Fruit fly (Drosophila melanogaster) whole organism, embryonic: ENCODE results near the gene Ist1.

Source experiments
- ATbp ChIP-seq: fragments of 200-800 bp; sonication (Bioruptor generic); optimal IDR thresholded peaks from 2 replicates; lab custom pipeline; 2017; ENCODE audit warnings: missing biosample characterization, mild to moderate bottlenecking, missing genetic modification characterization, missing genetic modification reagents
- Abd-B ChIP-seq: fragments of 200-800 bp; sonication (Bioruptor generic); optimal IDR thresholded peaks from 2 replicates; lab custom pipeline; 2018; ENCODE audit warnings: missing biosample characterization, mild to moderate bottlenecking, missing genetic modification characterization, moderate library complexity
- Ada2b ChIP-seq: fragments of 200-800 bp; sonication (Bioruptor generic); IDR thresholded peaks from 2 replicates; pipeline ENCODE4 v1.3.6; 2022; ENCODE audit warnings: missing biosample characterization, missing genetic modification characterization
- Awh ChIP-seq: fragments of 200-800 bp; sonication (Bioruptor generic); IDR thresholded peaks from 2 replicates; pipeline ENCODE4, ENCODE4 v1.3.6; 2022; ENCODE audit warnings: missing biosample characterization, missing genetic modification characterization
- B-H1 ChIP-seq: fragments of 200-800 bp; sonication (Bioruptor generic); IDR thresholded peaks from 3 replicates; pipeline ENCODE4 v1.3.6; 2022; ENCODE audit warnings: missing biosample characterization, missing genetic modification characterization
- Bteb2 ChIP-seq: fragments of 200-800 bp; sonication (Bioruptor generic); optimal IDR thresholded peaks from 2 replicates; lab custom pipeline; 2016; ENCODE audit warnings: missing biosample characterization, missing genetic modification characterization
- CG10366 ChIP-seq: fragments of 200-800 bp; sonication (Bioruptor generic); IDR thresholded peaks from 2 replicates; pipeline ENCODE4 v1.3.6; 2022; ENCODE audit warnings: missing biosample characterization, missing genetic modification characterization
- CG11695 ChIP-seq: fragments of 200-800 bp; sonication (Bioruptor generic); IDR thresholded peaks from 3 replicates; pipeline ENCODE4 v1.3.6; 2022; ENCODE audit warnings: missing biosample characterization, missing genetic modification characterization
- CG12744 ChIP-seq: fragments of 200-800 bp; sonication (Bioruptor generic); optimal IDR thresholded peaks from 2 replicates; lab custom pipeline; 2016; ENCODE audit warnings: missing biosample characterization, missing genetic modification characterization
- CG17912 ChIP-seq: fragments of 200-800 bp; sonication (Bioruptor generic); optimal IDR thresholded peaks from 2 replicates; lab custom pipeline; 2018; ENCODE audit warnings: missing biosample characterization, mild to moderate bottlenecking, missing genetic modification characterization
- CG2875 ChIP-seq: fragments of 200-800 bp; sonication (Bioruptor generic); optimal IDR thresholded peaks from 2 replicates; lab custom pipeline; 2017; ENCODE audit warnings: missing biosample characterization, mild to moderate bottlenecking, missing genetic modification characterization, missing genetic modification reagents
- CG2889 ChIP-seq: fragments of 200-800 bp; sonication (Bioruptor generic); IDR thresholded peaks from 3 replicates; pipeline ENCODE4 v1.3.6; 2022; ENCODE audit warnings: missing biosample characterization, missing genetic modification characterization
- CG30403 ChIP-seq: fragments of 200-800 bp; sonication (Bioruptor generic); optimal IDR thresholded peaks from 3 replicates; lab custom pipeline; 2016; ENCODE audit warnings: missing biosample characterization, missing genetic modification characterization
- CG32532 ChIP-seq: fragments of 200-800 bp; sonication (Bioruptor generic); IDR thresholded peaks from 2 replicates; pipeline ENCODE4 v1.3.6; 2022; ENCODE audit warnings: missing biosample characterization, missing genetic modification characterization
- CG5180 ChIP-seq: fragments of 200-800 bp; sonication (Bioruptor generic); optimal IDR thresholded peaks from 3 replicates; lab custom pipeline; 2017; ENCODE audit warnings: missing biosample characterization, missing genetic modification characterization, mild to moderate bottlenecking, moderate library complexity, missing genetic modification reagents
- CG6689 ChIP-seq: fragments of 200-800 bp; sonication (Bioruptor generic); IDR thresholded peaks from 2 replicates; pipeline ENCODE4 v1.3.6; 2022; ENCODE audit warnings: missing biosample characterization, missing genetic modification characterization
- CG7357 ChIP-seq: fragments of 200-800 bp; sonication (Bioruptor generic); IDR thresholded peaks from 3 replicates; pipeline ENCODE4 v1.3.6; 2022; ENCODE audit warnings: missing biosample characterization, missing genetic modification characterization
- CG7839 ChIP-seq: fragments of 200-800 bp; sonication (Bioruptor generic); optimal IDR thresholded peaks from 3 replicates; lab custom pipeline; 2018; ENCODE audit warnings: missing biosample characterization, mild to moderate bottlenecking, missing genetic modification characterization, moderate library complexity
- CG7987 ChIP-seq: fragments of 200-800 bp; sonication (Bioruptor generic); optimal IDR thresholded peaks from 2 replicates; lab custom pipeline; 2018; ENCODE audit warnings: missing biosample characterization, mild to moderate bottlenecking, missing genetic modification characterization, moderate library complexity
- CoRest ChIP-seq: fragments of 200-800 bp; sonication (Bioruptor generic); optimal IDR thresholded peaks from 3 replicates; lab custom pipeline; 2018; ENCODE audit warnings: missing biosample characterization, mild to moderate bottlenecking, missing genetic modification characterization, moderate library complexity
- Dek ChIP-seq: fragments of 200-800 bp; sonication (Bioruptor generic); optimal IDR thresholded peaks from 3 replicates; lab custom pipeline; 2019; ENCODE audit warnings: missing biosample characterization, mild to moderate bottlenecking, missing genetic modification characterization, moderate library complexity
- Dfd ChIP-seq, 2 experiments: fragments of >200 bp; optimal IDR thresholded peaks; 2 replicates each; lab custom pipeline; 2017; ENCODE audit warnings: missing biosample characterization in 2 of 2, missing genetic modification characterization in 2 of 2
- Fer2 ChIP-seq: fragments of 200-800 bp; sonication (Bioruptor generic); optimal IDR thresholded peaks from 2 replicates; lab custom pipeline; 2018; ENCODE audit warnings: missing biosample characterization, mild to moderate bottlenecking, missing genetic modification characterization, moderate library complexity
- Meics ChIP-seq: fragments of 200-800 bp; sonication (Bioruptor generic); optimal IDR thresholded peaks from 2 replicates; lab custom pipeline; 2017; ENCODE audit warnings: missing biosample characterization, mild to moderate bottlenecking, missing genetic modification characterization
- Opbp ChIP-seq: fragments of 200-800 bp; sonication (Bioruptor generic); IDR thresholded peaks from 3 replicates; pipeline ENCODE4 v1.3.6; 2022; ENCODE audit warnings: missing biosample characterization, missing genetic modification characterization; ENCODE audit not compliant: partially characterized antibody
- Ravus ChIP-seq: fragments of 200-800 bp; sonication (Bioruptor generic); IDR thresholded peaks from 2 replicates; pipeline ENCODE4 v1.3.6; 2022; ENCODE audit warnings: missing biosample characterization, missing genetic modification characterization
- Rfx ChIP-seq: fragments of 200-800 bp; sonication (Bioruptor generic); IDR thresholded peaks from 2 replicates; pipeline ENCODE4 v1.3.6; 2022; ENCODE audit warnings: missing biosample characterization, missing genetic modification characterization
- Six4 ChIP-seq: fragments of 200-800 bp; sonication (Bioruptor generic); optimal IDR thresholded peaks from 2 replicates; lab custom pipeline; 2016; ENCODE audit warnings: missing biosample characterization, missing genetic modification characterization
- abd-A ChIP-seq: fragments of 200-800 bp; sonication (Bioruptor generic); optimal IDR thresholded peaks from 3 replicates; lab custom pipeline; 2019; ENCODE audit warnings: missing biosample characterization, mild to moderate bottlenecking, missing genetic modification characterization, moderate library complexity
- bab2 ChIP-seq: fragments of 200-800 bp; sonication (Bioruptor generic); optimal IDR thresholded peaks from 2 replicates; lab custom pipeline; 2016; ENCODE audit warnings: missing biosample characterization, missing genetic modification characterization
- bsh ChIP-seq, 2 experiments: fragments of 200-800 bp; sonication (Bioruptor generic); optimal IDR thresholded peaks; 2 replicates each; lab custom pipeline; 2017 to 2018; ENCODE audit warnings: mild to moderate bottlenecking in 2 of 2, missing biosample characterization in 2 of 2, missing genetic modification characterization in 2 of 2, moderate library complexity in 1 of 2
- btn ChIP-seq: fragments of 200-800 bp; sonication (Bioruptor generic); optimal IDR thresholded peaks from 2 replicates; lab custom pipeline; 2016; ENCODE audit warnings: missing biosample characterization, missing genetic modification characterization
- chinmo ChIP-seq: fragments of 200-800 bp; sonication (Bioruptor generic); IDR thresholded peaks from 4 replicates; pipeline ENCODE4 v1.3.6; 2022; ENCODE audit warnings: missing biosample characterization, missing genetic modification characterization; ENCODE audit not compliant: partially characterized antibody
- ci ChIP-seq: fragments of 200-800 bp; sonication (Bioruptor generic); IDR thresholded peaks from 3 replicates; pipeline ENCODE4 v1.3.6; 2022; ENCODE audit warnings: missing biosample characterization, missing genetic modification characterization
- dpn ChIP-seq, 2 experiments: fragments of 200-800 bp; sonication (Bioruptor generic); optimal IDR thresholded peaks; 3 replicates each; lab custom pipeline; 2016; ENCODE audit warnings: missing biosample characterization in 2 of 2, missing genetic modification characterization in 2 of 2
- esg ChIP-seq: fragments of 200-800 bp; sonication (Bioruptor generic); conservative IDR thresholded peaks from 2 replicates; pipeline ENCODE4 v1.3.6; 2022; ENCODE audit warnings: missing biosample characterization, missing genetic modification characterization
- gce ChIP-seq: fragments of 200-800 bp; sonication (Bioruptor generic); IDR thresholded peaks from 3 replicates; pipeline ENCODE4 v1.3.6; 2022; ENCODE audit warnings: missing biosample characterization, missing genetic modification characterization
- hb ChIP-seq: fragments of 200-800 bp; sonication (Bioruptor generic); IDR thresholded peaks from 3 replicates; pipeline ENCODE4 v1.3.6; 2022; ENCODE audit warnings: missing biosample characterization, missing genetic modification characterization; ENCODE audit not compliant: partially characterized antibody
- hkb ChIP-seq, 2 experiments: fragments of 200-800 bp in 1 of 2; fragments of >200 bp in 1 of 2; sonication (Bioruptor generic) in 1 of 2; IDR thresholded peaks in 1 of 2; optimal IDR thresholded peaks in 1 of 2; 2 replicates each; pipeline versions ENCODE4 v1.3.6 to Lab custom; 2017 to 2022; ENCODE audit warnings: missing biosample characterization in 1 of 2, missing genetic modification characterization in 1 of 2
- hth ChIP-seq: fragments of >200 bp; optimal IDR thresholded peaks from 2 replicates; lab custom pipeline; 2017; ENCODE audit warnings: inconsistent platforms
- ind ChIP-seq: fragments of 200-800 bp; sonication (Bioruptor generic); optimal IDR thresholded peaks from 3 replicates; lab custom pipeline; 2016; ENCODE audit warnings: missing biosample characterization, missing genetic modification characterization
- onecut ChIP-seq: fragments of 200-800 bp; sonication (Bioruptor generic); IDR thresholded peaks from 2 replicates; pipeline ENCODE4 v1.3.6; 2022; ENCODE audit warnings: missing biosample characterization, missing genetic modification characterization
- repo ChIP-seq: fragments of 200-800 bp; sonication (Bioruptor generic); optimal IDR thresholded peaks from 2 replicates; lab custom pipeline; 2016; ENCODE audit warnings: missing biosample characterization, missing genetic modification characterization
- sd ChIP-seq: fragments of 200-800 bp; sonication (Bioruptor generic); optimal IDR thresholded peaks from 3 replicates; lab custom pipeline; 2018; ENCODE audit warnings: missing biosample characterization, mild to moderate bottlenecking, missing genetic modification characterization, moderate library complexity
- sisA ChIP-seq: fragments of 200-800 bp; sonication (Bioruptor generic); IDR thresholded peaks from 2 replicates; pipeline ENCODE4 v1.3.6; 2022; ENCODE audit warnings: missing biosample characterization, missing genetic modification characterization
- sob ChIP-seq: fragments of 200-800 bp; sonication (Bioruptor generic); IDR thresholded peaks from 2 replicates; pipeline ENCODE4 v1.3.6; 2022; ENCODE audit warnings: missing biosample characterization, missing genetic modification characterization
- ssp ChIP-seq: fragments of 200-800 bp; sonication (Bioruptor generic); IDR thresholded peaks from 2 replicates; pipeline ENCODE4 v1.3.6; 2022; ENCODE audit warnings: missing biosample characterization, missing genetic modification characterization
- tap ChIP-seq: fragments of 200-800 bp; optimal IDR thresholded peaks from 3 replicates; lab custom pipeline; 2019; ENCODE audit warnings: missing biosample characterization, mild to moderate bottlenecking, missing genetic modification characterization, moderate library complexity

Ist1 gene

dm6 chr3L:6778804-6779289 lies 22.6 kb upstream of the Ist1 start:
- TF ChIP-seq Six4 (GFP tag; lab: Kevin White, UChicago) = no peak
- peak; percentile 36; the same call in 1 of the 2 replicates for TF ChIP-seq onecut (GFP tag; lab: Robert Waterston, UW)
- peak; percentile 94 for TF ChIP-seq Awh
- TF ChIP-seq sd = peak; percentile 62
- peak; percentile 33 for TF ChIP-seq Abd-B
- peak; percentile 79 for TF ChIP-seq abd-A (tag; lab: Kevin White, UChicago)

dm6 chr3L:6777614-6778013 lies 21.3 kb upstream of the Ist1 start:
- TF ChIP-seq CG12744 = no peak
- peak; percentile 66 for TF ChIP-seq CG6689 (GFP tag; lab: Robert Waterston, UW)
- no peak for TF ChIP-seq Dek (tag; lab: Kevin White, UChicago)
- no peak for TF ChIP-seq gce (GFP tag; lab: Robert Waterston, UW)
- TF ChIP-seq hth (lab: Kevin White, UChicago) = no peak
- TF ChIP-seq repo = no peak
- peak; percentile 12 for TF ChIP-seq tap (tag; lab: Kevin White, UChicago)
- peak; percentile 13 for TF ChIP-seq dpn (GFP tag; optimal IDR thresholded peaks at IDR 0.05; lab: Kevin White, UChicago)
- peak; percentile 37; the same call in 1 of the 3 replicates for TF ChIP-seq B-H1 (GFP tag; lab: Robert Waterston, UW)
- peak; percentile 56; the same call in 1 of the 4 replicates for TF ChIP-seq chinmo (GFP tag; lab: Robert Waterston, UW)
- TF ChIP-seq CG10366 (GFP tag; lab: Robert Waterston, UW) = peak; percentile 9; the same call in 1 of the 2 replicates
- TF ChIP-seq ssp = 0 out of 2 replicates have a peak, but pooled peaks have one; percentile 8
- peak; percentile 50; the same call in 1 of the 3 replicates for TF ChIP-seq CG7357 (GFP tag; lab: Robert Waterston, UW)
- TF ChIP-seq CG17912 (GFP tag; lab: Kevin White, UChicago) = no peak
- TF ChIP-seq Ada2b (GFP tag; lab: Robert Waterston, UW) = peak; percentile 40; the same call in 1 of the 2 replicates
- TF ChIP-seq Bteb2 (GFP tag; lab: Kevin White, UChicago) = no peak
- no peak for TF ChIP-seq CG5180
- peak; percentile 36; the same call in 1 of the 2 replicates for TF ChIP-seq sisA (GFP tag; lab: Robert Waterston, UW)
- no peak for TF ChIP-seq CG2889 (GFP tag; lab: Robert Waterston, UW)
- no peak for TF ChIP-seq ATbp (GFP tag; lab: Kevin White, UChicago)
- TF ChIP-seq hb = no peak
- no peak for TF ChIP-seq Meics (GFP tag; lab: Kevin White, UChicago)
- TF ChIP-seq sob (GFP tag; lab: Robert Waterston, UW) = peak; percentile 38; the same call in 1 of the 2 replicates
- no peak for TF ChIP-seq CG7987
- peak; percentile 14 for TF ChIP-seq CG30403 (GFP tag; lab: Kevin White, UChicago)
- TF ChIP-seq Fer2 (tag; lab: Kevin White, UChicago) = peak; percentile 9
- TF ChIP-seq btn = no peak
- TF ChIP-seq CoRest (tag; lab: Kevin White, UChicago) = peak; percentile 12
- TF ChIP-seq Opbp (GFP tag; lab: Robert Waterston, UW) = no peak
- peak; percentile 56 for TF ChIP-seq Rfx (GFP tag; lab: Robert Waterston, UW)
- TF ChIP-seq ind (GFP tag; lab: Kevin White, UChicago) = peak; percentile 6
- TF ChIP-seq CG32532 (GFP tag; lab: Robert Waterston, UW) = no peak
- peak; percentile 40 for TF ChIP-seq CG7839 (tag; lab: Kevin White, UChicago)
- peak; percentile 20 for TF ChIP-seq bab2 (GFP tag; lab: Kevin White, UChicago)
- TF ChIP-seq ci (GFP tag; lab: Robert Waterston, UW) = peak; percentile 33; the same call in 1 of the 3 replicates
- peak in 1 of 2 experiments; percentile 0 for TF ChIP-seq bsh (GFP tag; optimal IDR thresholded peaks at IDR 0.05; lab: Kevin White, UChicago)
- no peak for TF ChIP-seq CG2875 (GFP tag; lab: Kevin White, UChicago)
- TF ChIP-seq CG11695 (GFP tag; lab: Robert Waterston, UW) = peak; percentile 56; the same call in 1 of the 3 replicates
- no peak for TF ChIP-seq Dfd (GFP tag; optimal IDR thresholded peaks at IDR 0.05; lab: Kevin White, UChicago)
- peak; percentile 33 for TF ChIP-seq esg (GFP tag; lab: Robert Waterston, UW)
- TF ChIP-seq Ravus (GFP tag; lab: Robert Waterston, UW) = no peak
- no peak for TF ChIP-seq hkb (optimal IDR thresholded peaks at IDR 0.05; lab: Kevin White, UChicago)
- TF ChIP-seq hkb (GFP tag; IDR thresholded peaks at IDR 0.05; lab: Robert Waterston, UW) = 0 out of 2 replicates have a peak, but pooled peaks have one; percentile 31
